Worm (Caenorhabditis elegans) whole organism, late embryonic: ENCODE results near the gene mnp-1.
"Not testable (repeated sequence)": the region's sequence is repeated elsewhere in the genome, so short reads cannot be mapped to it uniquely, and the experiment has no call there.

Experiments
- C08G9.2 ChIP-seq: sonication (generic microtip); optimal IDR thresholded peaks from 2 replicates; lab custom pipeline; 2016; ENCODE audit warnings: mild to moderate bottlenecking, missing genetic modification characterization, moderate library complexity, missing compliant biosample characterization
- C38D4.7 ChIP-seq: fragments of 200-800 bp; sonication (Bioruptor generic); optimal IDR thresholded peaks from 2 replicates; lab custom pipeline; 2018; ENCODE audit warnings: mild to moderate bottlenecking, missing genetic modification characterization, moderate library complexity, missing compliant biosample characterization
- F13H6.1 ChIP-seq: sonication (generic microtip); optimal IDR thresholded peaks from 2 replicates; lab custom pipeline; 2016; ENCODE audit warnings: missing genetic modification characterization, missing compliant biosample characterization
- K02D7.2 ChIP-seq: sonication (generic microtip); optimal IDR thresholded peaks from 2 replicates; lab custom pipeline; 2017; ENCODE audit warnings: mild to moderate bottlenecking, missing genetic modification characterization, missing compliant biosample characterization
- K09A11.1 ChIP-seq: sonication (generic microtip); optimal IDR thresholded peaks from 2 replicates; lab custom pipeline; 2017; ENCODE audit warnings: antibody characterized with exemption, mild to moderate bottlenecking, missing genetic modification characterization, missing compliant biosample characterization; ENCODE audit not compliant: insufficient read depth
- T23F11.4 ChIP-seq: fragments of 200-800 bp; sonication (Bioruptor generic); optimal IDR thresholded peaks from 2 replicates; lab custom pipeline; 2018; ENCODE audit warnings: mild to moderate bottlenecking, missing genetic modification characterization, missing compliant biosample characterization
- Y22D7AL.16 ChIP-seq: sonication (generic microtip); optimal IDR thresholded peaks from 2 replicates; lab custom pipeline; 2016; ENCODE audit warnings: missing genetic modification characterization, missing compliant biosample characterization
- ahr-1 ChIP-seq: sonication (generic microtip); optimal IDR thresholded peaks from 2 replicates; lab custom pipeline; 2016; ENCODE audit warnings: missing genetic modification characterization, missing compliant biosample characterization
- ceh-14 ChIP-seq: sonication (generic microtip); optimal IDR thresholded peaks from 2 replicates; lab custom pipeline; 2016; ENCODE audit warnings: missing genotype, missing genetic modification characterization, missing compliant biosample characterization
- ceh-18 ChIP-seq: sonication (generic microtip); optimal IDR thresholded peaks from 2 replicates; lab custom pipeline; 2016; ENCODE audit warnings: missing genetic modification characterization, missing compliant biosample characterization
- ceh-19 ChIP-seq: fragments of 200-800 bp; sonication (Bioruptor generic); optimal IDR thresholded peaks from 2 replicates; lab custom pipeline; 2018; ENCODE audit warnings: mild to moderate bottlenecking, missing genetic modification characterization, missing compliant biosample characterization
- ceh-2 ChIP-seq: sonication (generic microtip); optimal IDR thresholded peaks from 2 replicates; lab custom pipeline; 2016; ENCODE audit warnings: missing genotype, missing genetic modification characterization, missing compliant biosample characterization
- ceh-24 ChIP-seq: sonication (generic microtip); optimal IDR thresholded peaks from 2 replicates; lab custom pipeline; 2016; ENCODE audit warnings: mild to moderate bottlenecking, missing genetic modification characterization, missing compliant biosample characterization
- ceh-31 ChIP-seq: sonication (generic microtip); optimal IDR thresholded peaks from 2 replicates; lab custom pipeline; 2016; ENCODE audit warnings: missing genetic modification characterization, missing compliant biosample characterization
- ceh-34 ChIP-seq: sonication (generic microtip); optimal IDR thresholded peaks from 2 replicates; lab custom pipeline; 2016; ENCODE audit warnings: mild to moderate bottlenecking, missing genetic modification characterization, missing compliant biosample characterization
- ceh-45 ChIP-seq: fragments of 200-800 bp; sonication (Bioruptor generic); IDR thresholded peaks from 2 replicates; pipeline ENCODE4 v1.3.6; 2022; ENCODE audit warnings: missing genetic modification reagents, missing genetic modification characterization, missing compliant biosample characterization
- ceh-48 ChIP-seq: sonication (generic microtip); optimal IDR thresholded peaks from 2 replicates; lab custom pipeline; 2016; ENCODE audit warnings: missing genetic modification characterization, inconsistent platforms, missing compliant biosample characterization
- che-1 ChIP-seq: sonication (generic microtip); optimal IDR thresholded peaks from 2 replicates; lab custom pipeline; 2016; ENCODE audit warnings: mild to moderate bottlenecking, missing genetic modification characterization, missing compliant biosample characterization
- dmd-4 ChIP-seq: sonication (generic microtip); optimal IDR thresholded peaks from 2 replicates; lab custom pipeline; 2016; ENCODE audit warnings: borderline replicate concordance, missing genetic modification characterization, missing compliant biosample characterization
- elt-2 ChIP-seq: sonication (generic microtip); optimal IDR thresholded peaks from 2 replicates; lab custom pipeline; 2016; ENCODE audit warnings: missing genetic modification reagents, missing genetic modification characterization, missing compliant biosample characterization
- ets-4 ChIP-seq: sonication (generic microtip); optimal IDR thresholded peaks from 2 replicates; lab custom pipeline; 2016; ENCODE audit warnings: missing genetic modification characterization, missing compliant biosample characterization
- fax-1 ChIP-seq: sonication (generic microtip); optimal IDR thresholded peaks from 2 replicates; lab custom pipeline; 2016; ENCODE audit warnings: missing genotype, missing genetic modification characterization, missing compliant biosample characterization
- fkh-6 ChIP-seq: sonication (generic microtip); optimal IDR thresholded peaks from 2 replicates; lab custom pipeline; 2016; ENCODE audit warnings: missing genetic modification characterization, missing compliant biosample characterization
- gmeb-2 ChIP-seq: sonication (generic microtip); optimal IDR thresholded peaks from 2 replicates; lab custom pipeline; 2016; ENCODE audit warnings: missing genetic modification characterization, inconsistent platforms, missing compliant biosample characterization
- hlh-15 ChIP-seq: sonication (generic microtip); optimal IDR thresholded peaks from 2 replicates; lab custom pipeline; 2016; ENCODE audit warnings: missing genetic modification characterization, missing compliant biosample characterization
- hlh-6 ChIP-seq: sonication (generic microtip); optimal IDR thresholded peaks from 2 replicates; lab custom pipeline; 2016; ENCODE audit warnings: missing genotype, missing genetic modification characterization, missing compliant biosample characterization
- hlh-8 ChIP-seq: sonication (generic microtip); optimal IDR thresholded peaks from 2 replicates; lab custom pipeline; 2016; ENCODE audit warnings: missing genotype, missing genetic modification characterization, missing compliant biosample characterization
- lin-11 ChIP-seq: fragments of 200-800 bp; sonication (Bioruptor generic); optimal IDR thresholded peaks from 2 replicates; lab custom pipeline; 2018; ENCODE audit warnings: mild to moderate bottlenecking, missing genetic modification characterization, missing compliant biosample characterization
- madf-2 ChIP-seq: sonication (generic microtip); optimal IDR thresholded peaks from 2 replicates; lab custom pipeline; 2017; ENCODE audit warnings: missing genetic modification characterization, missing compliant biosample characterization
- nfya-1 ChIP-seq: sonication (generic microtip); optimal IDR thresholded peaks from 2 replicates; lab custom pipeline; 2017; ENCODE audit warnings: missing genetic modification characterization, mild to moderate bottlenecking, missing compliant biosample characterization, antibody characterized with exemption, moderate library complexity
- nhr-232 ChIP-seq: sonication (generic microtip); optimal IDR thresholded peaks from 2 replicates; lab custom pipeline; 2016; ENCODE audit warnings: missing genetic modification characterization, missing compliant biosample characterization
- pat-9 ChIP-seq: fragments of 200-800 bp; sonication (Bioruptor generic); optimal IDR thresholded peaks from 2 replicates; lab custom pipeline; 2018; ENCODE audit warnings: mild to moderate bottlenecking, missing genetic modification characterization, moderate library complexity, missing compliant biosample characterization
- pha-2 ChIP-seq: sonication (generic microtip); optimal IDR thresholded peaks from 2 replicates; lab custom pipeline; 2017; ENCODE audit warnings: mild to moderate bottlenecking, missing genetic modification characterization, missing compliant biosample characterization
- ref-2 ChIP-seq: sonication (generic microtip); optimal IDR thresholded peaks from 2 replicates; lab custom pipeline; 2016; ENCODE audit warnings: missing genetic modification characterization, missing compliant biosample characterization
- rnt-1 ChIP-seq: sonication (generic microtip); optimal IDR thresholded peaks from 2 replicates; lab custom pipeline; 2016; ENCODE audit warnings: missing genetic modification characterization, missing compliant biosample characterization
- sdc-2 ChIP-seq: sonication (generic microtip); optimal IDR thresholded peaks from 2 replicates; lab custom pipeline; 2016; ENCODE audit warnings: missing genotype, missing genetic modification characterization, missing compliant biosample characterization
- sox-2 ChIP-seq: fragments of 200-800 bp; sonication (Bioruptor generic); IDR thresholded peaks from 2 replicates; pipeline ENCODE4 v1.3.6; 2022; ENCODE audit warnings: missing genetic modification reagents, missing genetic modification characterization, missing compliant biosample characterization
- sox-4 ChIP-seq: sonication (generic microtip); optimal IDR thresholded peaks from 2 replicates; lab custom pipeline; 2017; ENCODE audit warnings: mild to moderate bottlenecking, missing genetic modification characterization, inconsistent platforms, missing compliant biosample characterization
- syd-9 ChIP-seq: sonication (generic microtip); optimal IDR thresholded peaks from 2 replicates; lab custom pipeline; 2016; ENCODE audit warnings: mild to moderate bottlenecking, missing genetic modification characterization, moderate library complexity, missing compliant biosample characterization
- tbx-2 ChIP-seq: sonication (generic microtip); optimal IDR thresholded peaks from 2 replicates; lab custom pipeline; 2016; ENCODE audit warnings: missing genetic modification characterization, missing compliant biosample characterization
- ttx-3 ChIP-seq: sonication (generic microtip); optimal IDR thresholded peaks from 2 replicates; lab custom pipeline; 2016; ENCODE audit warnings: missing genetic modification reagents, missing genetic modification characterization, missing compliant biosample characterization
- unc-3 ChIP-seq, 2 experiments: fragments of 200-800 bp in 1 of 2; sonication (Bioruptor generic) in 1 of 2; sonication (generic microtip) in 1 of 2; conservative IDR thresholded peaks in 1 of 2; optimal IDR thresholded peaks in 1 of 2; 2 replicates each; pipeline versions ENCODE4 v1.3.6 to Lab custom; 2016 to 2022; ENCODE audit warnings: missing compliant biosample characterization in 2 of 2, missing genetic modification characterization in 2 of 2, missing genetic modification reagents in 1 of 2
- zip-5 ChIP-seq: sonication (generic microtip); optimal IDR thresholded peaks from 2 replicates; lab custom pipeline; 2016; ENCODE audit warnings: missing genetic modification characterization, missing compliant biosample characterization

Gene mnp-1

DNA sequence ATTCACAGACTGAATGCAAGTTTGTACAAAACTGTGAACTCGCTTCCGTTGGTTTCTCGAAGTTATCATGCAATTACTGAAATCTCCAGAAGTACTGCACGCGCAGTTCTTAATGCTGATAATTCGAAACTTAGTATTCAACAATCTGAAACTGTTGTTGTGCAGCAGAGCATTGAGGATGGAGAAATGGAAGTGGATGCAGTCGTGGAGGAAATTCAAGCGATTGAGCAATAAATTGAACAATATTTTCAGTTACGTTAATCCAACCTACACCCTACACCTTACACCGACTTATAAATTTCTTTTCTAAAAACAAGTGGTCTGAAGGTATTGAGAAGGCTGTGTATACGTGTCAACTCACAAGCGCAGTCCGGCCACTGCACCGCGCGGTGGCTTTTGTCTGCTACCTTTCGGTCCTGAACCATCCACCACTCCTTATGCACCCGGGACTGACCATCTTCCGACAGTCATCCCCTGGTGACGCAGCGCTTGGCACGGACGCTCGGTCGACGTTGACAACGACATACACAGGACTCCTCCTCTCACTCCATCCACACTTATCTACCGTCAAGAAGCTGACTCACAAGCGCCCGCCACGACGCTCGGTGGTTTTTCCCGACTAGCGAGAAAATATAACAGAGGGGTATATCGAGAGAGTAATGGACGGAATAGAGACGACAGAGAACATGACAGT is 22.4 kb downstream of the mnp-1 start:
- TF ChIP-seq syd-9 (tag; lab: Kevin White, UChicago), result peak; percentile 62
- peak; percentile 54 for TF ChIP-seq sox-4
- TF ChIP-seq ttx-3 (tag; lab: Kevin White, UChicago), result peak; percentile 31
- TF ChIP-seq ahr-1, result peak; percentile 43
- peak; percentile 69; the same call in 1 of the 2 replicates for TF ChIP-seq ceh-45 (GFP tag; lab: Robert Waterston, UW)
- TF ChIP-seq zip-5 (tag; lab: Kevin White, UChicago), result peak; percentile 10
- peak; percentile 54 for TF ChIP-seq che-1 (tag; lab: Kevin White, UChicago)
- TF ChIP-seq fkh-6 (tag; lab: Kevin White, UChicago), result peak; percentile 63
- peak; percentile 43 for TF ChIP-seq C08G9.2
- TF ChIP-seq hlh-6 (tag; lab: Kevin White, UChicago), result peak; percentile 4
- peak; percentile 32 for TF ChIP-seq lin-11 (tag; lab: Kevin White, UChicago)
- TF ChIP-seq ceh-48 (tag; lab: Kevin White, UChicago), result peak; percentile 28
- TF ChIP-seq ref-2 (tag; lab: Kevin White, UChicago), result peak; percentile 47
- peak; percentile 34 for TF ChIP-seq F13H6.1 (tag; lab: Kevin White, UChicago)
- TF ChIP-seq ceh-14, result peak; percentile 39
- TF ChIP-seq tbx-2 (tag; lab: Kevin White, UChicago), result peak; percentile 51
- peak; percentile 69 for TF ChIP-seq sox-2 (GFP tag; lab: Robert Waterston, UW)
- TF ChIP-seq C38D4.7, result peak; percentile 68
- peak; percentile 41 for TF ChIP-seq elt-2 (tag; lab: Kevin White, UChicago)
- peak; percentile 70 for TF ChIP-seq ceh-31 (tag; lab: Kevin White, UChicago)
- TF ChIP-seq pha-2 (tag; lab: Kevin White, UChicago), result peak; percentile 77
- TF ChIP-seq hlh-8 (tag; lab: Kevin White, UChicago), result peak; percentile 10
- TF ChIP-seq sdc-2, result peak; percentile 40
- peak; percentile 6 for TF ChIP-seq ets-4 (tag; lab: Kevin White, UChicago)
- peak; percentile 56 for TF ChIP-seq ceh-34
- TF ChIP-seq Y22D7AL.16 (tag; lab: Kevin White, UChicago), result peak; percentile 52
- TF ChIP-seq K02D7.2 (tag; lab: Kevin White, UChicago), result peak; percentile 55
- TF ChIP-seq dmd-4 (tag; lab: Kevin White, UChicago), result peak; percentile 12
- peak; percentile 48 for TF ChIP-seq fax-1 (tag; lab: Kevin White, UChicago)
- peak; percentile 60 for TF ChIP-seq gmeb-2 (tag; lab: Kevin White, UChicago)
- peak; percentile 39 for TF ChIP-seq ceh-24 (tag; lab: Kevin White, UChicago)
- TF ChIP-seq hlh-15 (tag; lab: Kevin White, UChicago), result peak; percentile 18
- peak; percentile 39 for TF ChIP-seq pat-9 (tag; lab: Kevin White, UChicago)
- peak; percentile 69 for TF ChIP-seq madf-2 (tag; lab: Kevin White, UChicago)
- TF ChIP-seq rnt-1, result peak; percentile 15
- TF ChIP-seq T23F11.4, result peak; percentile 67
- peak; percentile 7 for TF ChIP-seq ceh-2 (tag; lab: Kevin White, UChicago)
- TF ChIP-seq ceh-18, result peak; percentile 87
- TF ChIP-seq nhr-232 (tag; lab: Kevin White, UChicago), result peak; percentile 55
- TF ChIP-seq ceh-19, result peak; percentile 37
- TF ChIP-seq nfya-1 (tag; lab: Kevin White, UChicago), result peak; percentile 44
- TF ChIP-seq unc-3 (GFP tag; conservative IDR thresholded peaks at IDR 0.05; lab: Robert Waterston, UW), result peak; percentile 55; the same call in 1 of the 2 replicates
- not testable (repeated sequence) for TF ChIP-seq unc-3 (tag; optimal IDR thresholded peaks at IDR 0.05; lab: Kevin White, UChicago)
- peak; percentile 28 for TF ChIP-seq K09A11.1
